Fruit fly (Drosophila melanogaster): Measurements from ENCODE around the gene Remo.

Remo gene

dm6 chrX:13337454-13337853, 49.6 kb downstream of the Remo start, which contains the start of gene RpS15Aa (continued):
- TF ChIP-seq al (GFP tag; IDR thresholded peaks at IDR 0.05) (peak; percentile 80), CG6813 (GFP tag; optimal IDR thresholded peaks at IDR 0.05) (peak; percentile 86), CG34224 (GFP tag; IDR thresholded peaks at IDR 0.05; ENCODE audit: partially characterized antibody) (peak; percentile 11), knrl (GFP tag; IDR thresholded peaks at IDR 0.05; ENCODE audit: partially characterized antibody) (peak; percentile 65), p53 (GFP tag; optimal IDR thresholded peaks at IDR 0.05) (peak; percentile 88), CG14050 (GFP tag; IDR thresholded peaks at IDR 0.05) (peak; percentile 64), CG7786 (GFP tag; optimal IDR thresholded peaks at IDR 0.05) (peak; percentile 51), CG13775 (GFP tag; optimal IDR thresholded peaks at IDR 0.05) (peak; percentile 86), ind (GFP tag; optimal IDR thresholded peaks at IDR 0.05) (peak; percentile 43), fru (optimal IDR thresholded peaks at IDR 0.05) (no peak), Abd-B (GFP tag; optimal IDR thresholded peaks at IDR 0.05) (peak; percentile 37), Nf-YB (GFP tag; optimal IDR thresholded peaks at IDR 0.05) (peak; percentile 41), prd (optimal IDR thresholded peaks at IDR 0.05) (no peak), prd (GFP tag; IDR thresholded peaks at IDR 0.05) (peak; percentile 67), Opbp (GFP tag; IDR thresholded peaks at IDR 0.05; ENCODE audit: partially characterized antibody) (peak; percentile 76), pros (GFP tag; optimal IDR thresholded peaks at IDR 0.05) (no peak), jing (GFP tag; optimal IDR thresholded peaks at IDR 0.05) (no peak), Atf-2 (GFP tag; optimal IDR thresholded peaks at IDR 0.05) (peak; percentile 62), org-1 (GFP tag; optimal IDR thresholded peaks at IDR 0.05) (peak; percentile 60), zfh2 (GFP tag; optimal IDR thresholded peaks at IDR 0.05) (peak; percentile 66), CG32772 (GFP tag; IDR thresholded peaks at IDR 0.05) (peak; percentile 65; the same call in 1 of the 2 replicates), pita (GFP tag; optimal IDR thresholded peaks at IDR 0.05) (peak; percentile 54), sens-2 (GFP tag; IDR thresholded peaks at IDR 0.05) (peak; percentile 80), CG17829 (tag; optimal IDR thresholded peaks at IDR 0.05) (peak; percentile 58), Dip2 (GFP tag; IDR thresholded peaks at IDR 0.05) (no peak), scrt (GFP tag; optimal IDR thresholded peaks at IDR 0.05) (peak; percentile 75), Xrp1 (GFP tag; IDR thresholded peaks at IDR 0.05) (no peak), CG32532 (GFP tag; IDR thresholded peaks at IDR 0.05) (peak; percentile 85), sd (tag; optimal IDR thresholded peaks at IDR 0.05) (no peak), HLH4C (GFP tag; IDR thresholded peaks at IDR 0.05; ENCODE audit: partially characterized antibody) (0 out of 3 replicates have a peak, but pooled peaks have one; percentile 9), CG11723 (GFP tag; optimal IDR thresholded peaks at IDR 0.05) (peak; percentile 61), CG15011 (GFP tag; optimal IDR thresholded peaks at IDR 0.05) (peak; percentile 68), CG4360 (GFP tag; IDR thresholded peaks at IDR 0.05) (peak; percentile 20; the same call in 1 of the 2 replicates), CG42726 (GFP tag; IDR thresholded peaks at IDR 0.05; ENCODE audit: partially characterized antibody) (peak; percentile 77), CG10543 (GFP tag; optimal IDR thresholded peaks at IDR 0.05) (peak; percentile 89), abd-A (tag; optimal IDR thresholded peaks at IDR 0.05) (no peak), Doc3 (GFP tag; IDR thresholded peaks at IDR 0.05; ENCODE audit: partially characterized antibody) (no peak), zen (tag; optimal IDR thresholded peaks at IDR 0.05) (peak; percentile 35), CG1792 (GFP tag; optimal IDR thresholded peaks at IDR 0.05) (peak; percentile 45), Hr3 (GFP tag; optimal IDR thresholded peaks at IDR 0.05) (peak; percentile 34), tup (GFP tag; optimal IDR thresholded peaks at IDR 0.05) (no peak), Kr (GFP tag; optimal IDR thresholded peaks at IDR 0.05) (peak; percentile 68), Fer1 (GFP tag; optimal IDR thresholded peaks at IDR 0.05) (peak; percentile 83), Dek (tag; optimal IDR thresholded peaks at IDR 0.05) (peak; percentile 36), CG8388 (GFP tag; optimal IDR thresholded peaks at IDR 0.05) (peak; percentile 41), hbn (GFP tag; IDR thresholded peaks at IDR 0.05; ENCODE audit: partially characterized antibody) (0 out of 2 replicates have a peak, but pooled peaks have one; percentile 26), CG7928 (GFP tag; optimal IDR thresholded peaks at IDR 0.05) (peak; percentile 28), CG10462 (GFP tag; optimal IDR thresholded peaks at IDR 0.05) (no peak), emc (GFP tag; optimal IDR thresholded peaks at IDR 0.05) (peak; percentile 40), pho (GFP tag; optimal IDR thresholded peaks at IDR 0.05) (peak; percentile 78)
